Fruit fly (Drosophila melanogaster): ENCODE data around the gene lcs.

lcs gene

DNA sequence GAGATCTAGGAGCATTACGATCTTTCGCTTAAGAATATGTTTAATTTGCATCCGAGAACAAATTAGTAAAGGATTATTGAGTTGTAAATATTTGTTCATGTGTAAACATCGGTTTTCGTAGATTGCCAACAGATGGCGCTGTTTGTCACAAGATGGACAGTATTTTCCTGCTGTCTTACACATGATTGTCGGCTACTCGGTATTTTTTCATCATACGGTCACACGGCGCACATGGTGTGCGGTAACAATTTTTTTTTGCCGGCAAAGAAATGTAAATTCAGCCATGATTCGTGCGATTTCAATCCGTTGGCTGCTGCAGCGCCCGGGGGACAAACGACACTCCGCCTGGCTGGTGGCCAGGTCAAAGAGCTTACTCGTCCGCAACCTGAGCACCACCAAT is 34.2 kb downstream of the lcs start, which contains the start of the genes bbx and waw (continued):
- TF ChIP-seq CG9727 (GFP tag; optimal IDR thresholded peaks at IDR 0.05) (peak; percentile 47), Abd-B (GFP tag; optimal IDR thresholded peaks at IDR 0.05) (no peak), ken (GFP tag; IDR thresholded peaks at IDR 0.05) (0 out of 3 replicates have a peak, but pooled peaks have one; percentile 16), yki (optimal IDR thresholded peaks at IDR 0.05) (no peak), CG12659 (GFP tag; optimal IDR thresholded peaks at IDR 0.05) (peak; percentile 68), Hsf (GFP tag; optimal IDR thresholded peaks at IDR 0.05) (peak; percentile 17), Max (GFP tag; optimal IDR thresholded peaks at IDR 0.05) (peak; percentile 65), zf30C (GFP tag; optimal IDR thresholded peaks at IDR 0.05) (peak; percentile 55), Fer3 (tag; optimal IDR thresholded peaks at IDR 0.05) (peak; percentile 26), Spps (tag; optimal IDR thresholded peaks at IDR 0.05) (no peak), Med (GFP tag) (peak; percentile 75), dm (GFP tag; optimal IDR thresholded peaks at IDR 0.05) (peak; percentile 84), vvl (GFP tag; IDR thresholded peaks at IDR 0.05) (peak; percentile 59), her (GFP tag; optimal IDR thresholded peaks at IDR 0.05) (peak; percentile 30), CG30020 (tag; optimal IDR thresholded peaks at IDR 0.05) (peak; percentile 8), CG11456 (GFP tag; IDR thresholded peaks at IDR 0.05) (peak; percentile 64; the same call in 1 of the 3 replicates), al (GFP tag; IDR thresholded peaks at IDR 0.05) (no peak), CG10462 (GFP tag; optimal IDR thresholded peaks at IDR 0.05) (no peak), BtbVII (GFP tag; optimal IDR thresholded peaks at IDR 0.05) (no peak), unpg (GFP tag; optimal IDR thresholded peaks at IDR 0.05) (no peak), E2f1 (GFP tag; IDR thresholded peaks at IDR 0.05) (no peak), vnd (GFP tag; IDR thresholded peaks at IDR 0.05; ENCODE audit: partially characterized antibody) (no peak), hkb (optimal IDR thresholded peaks at IDR 0.05) (no peak), hkb (GFP tag; IDR thresholded peaks at IDR 0.05) (no peak), Opbp (GFP tag; IDR thresholded peaks at IDR 0.05; ENCODE audit: partially characterized antibody) (no peak), CG1603 (tag; optimal IDR thresholded peaks at IDR 0.05) (peak; percentile 72), sisA (GFP tag; IDR thresholded peaks at IDR 0.05) (no peak), pita (GFP tag; optimal IDR thresholded peaks at IDR 0.05) (peak; percentile 7), CG7357 (GFP tag; IDR thresholded peaks at IDR 0.05) (no peak), CG12391 (tag; optimal IDR thresholded peaks at IDR 0.05) (peak; percentile 11), CG1602 (GFP tag; optimal IDR thresholded peaks at IDR 0.05) (no peak), Fer1 (GFP tag; optimal IDR thresholded peaks at IDR 0.05) (peak; percentile 44), CG5180 (GFP tag; optimal IDR thresholded peaks at IDR 0.05) (no peak), CG10654 (GFP tag; optimal IDR thresholded peaks at IDR 0.05) (no peak), CG2120 (GFP tag; optimal IDR thresholded peaks at IDR 0.05) (no peak), CG32772 (GFP tag; IDR thresholded peaks at IDR 0.05) (peak; percentile 37; the same call in 1 of the 2 replicates), CG12744 (GFP tag; optimal IDR thresholded peaks at IDR 0.05) (no peak), CG11398 (GFP tag; optimal IDR thresholded peaks at IDR 0.05) (no peak), pho (GFP tag; optimal IDR thresholded peaks at IDR 0.05) (peak; percentile 18), CoRest (tag; optimal IDR thresholded peaks at IDR 0.05) (no peak), CG8089 (GFP tag; optimal IDR thresholded peaks at IDR 0.05) (no peak), sens-2 (GFP tag; IDR thresholded peaks at IDR 0.05) (no peak), scrt (GFP tag; optimal IDR thresholded peaks at IDR 0.05) (peak; percentile 56), fd102C (GFP tag; optimal IDR thresholded peaks at IDR 0.05) (no peak), Mad (GFP tag; optimal IDR thresholded peaks at IDR 0.05) (no peak), NfI (GFP tag; optimal IDR thresholded peaks at IDR 0.05) (peak; percentile 33), Mes4 (GFP tag; optimal IDR thresholded peaks at IDR 0.05) (peak; percentile 4), sug (tag; optimal IDR thresholded peaks at IDR 0.05) (peak; percentile 43), CG2712 (tag; optimal IDR thresholded peaks at IDR 0.05) (peak; percentile 4), stwl (tag; optimal IDR thresholded peaks at IDR 0.05) (peak; percentile 57), CG7786 (GFP tag; optimal IDR thresholded peaks at IDR 0.05) (no peak), ttk (GFP tag; IDR thresholded peaks at IDR 0.05) (no peak)
